Worm (Caenorhabditis elegans) whole organism, L1 larva: Measurements from ENCODE around the gene alg-3.

ENCODE experiments used
- C16A3.4 ChIP-seq: fragments of 150-350 bp; optimal IDR thresholded peaks from 2 replicates; lab custom pipeline; 2014; ENCODE audit warnings: missing biosample characterization, missing genetic modification characterization
- C34B4.2 ChIP-seq: sonication (generic microtip); optimal IDR thresholded peaks from 2 replicates; lab custom pipeline; 2017; ENCODE audit warnings: mild to moderate bottlenecking, missing genetic modification characterization, missing compliant biosample characterization
- Y116A8C.19 ChIP-seq: sonication (generic microtip); optimal IDR thresholded peaks from 2 replicates; lab custom pipeline; 2016; ENCODE audit warnings: missing compliant biosample characterization, missing genetic modification characterization, borderline replicate concordance
- aha-1 ChIP-seq: fragments of 150-350 bp; optimal IDR thresholded peaks from 2 replicates; lab custom pipeline; 2014; ENCODE audit warnings: missing biosample characterization, missing genetic modification characterization
- aly-2 ChIP-seq: fragments of 150-350 bp; optimal IDR thresholded peaks from 2 replicates; lab custom pipeline; 2014; ENCODE audit warnings: missing biosample characterization, missing genetic modification characterization
- ceh-88 ChIP-seq: fragments of 200-800 bp; sonication (Bioruptor generic); IDR thresholded peaks from 2 replicates; pipeline ENCODE4 v1.3.6; 2022; ENCODE audit warnings: missing genetic modification characterization, missing compliant biosample characterization
- ceh-90 ChIP-seq: sonication (generic microtip); optimal IDR thresholded peaks from 2 replicates; lab custom pipeline; 2016; ENCODE audit warnings: missing genetic modification characterization, missing compliant biosample characterization
- ces-1 ChIP-seq: fragments of 150-350 bp; optimal IDR thresholded peaks from 2 replicates; lab custom pipeline; 2014; ENCODE audit warnings: missing biosample characterization, missing genetic modification reagents, missing genetic modification characterization
- dpl-1 ChIP-seq, 3 experiments: fragments of 150-350 bp in 2 of 3; sonication (generic microtip) in 1 of 3; optimal IDR thresholded peaks; 2 replicates each; lab custom pipeline; 2014 to 2017; ENCODE audit warnings: missing biosample characterization in 3 of 3, missing genetic modification characterization in 3 of 3, missing genetic modification reagents in 3 of 3
- dsc-1 ChIP-seq: sonication (generic microtip); optimal IDR thresholded peaks from 2 replicates; lab custom pipeline; 2016; ENCODE audit warnings: mild to moderate bottlenecking, missing genetic modification characterization, missing compliant biosample characterization
- elt-2 ChIP-seq: sonication (generic microtip); optimal IDR thresholded peaks from 2 replicates; lab custom pipeline; 2016; ENCODE audit warnings: missing genetic modification characterization, mild to moderate bottlenecking, inconsistent platforms, missing compliant biosample characterization, missing genetic modification reagents
- ets-5 ChIP-seq: fragments of 200-800 bp; sonication (Bioruptor generic); IDR thresholded peaks from 2 replicates; pipeline ENCODE4 v1.3.6; 2022; ENCODE audit warnings: missing genetic modification characterization, missing compliant biosample characterization
- fkh-10 ChIP-seq: sonication (generic microtip); optimal IDR thresholded peaks from 2 replicates; lab custom pipeline; 2017; ENCODE audit warnings: missing biosample characterization, missing genetic modification reagents, missing genetic modification characterization
- fkh-8 ChIP-seq: sonication (generic microtip); optimal IDR thresholded peaks from 2 replicates; lab custom pipeline; 2016; ENCODE audit warnings: mild to moderate bottlenecking, missing genetic modification characterization, missing compliant biosample characterization
- hlh-4 ChIP-seq: sonication (generic microtip); optimal IDR thresholded peaks from 2 replicates; lab custom pipeline; 2016; ENCODE audit warnings: mild to moderate bottlenecking, missing genetic modification characterization, missing compliant biosample characterization
- jun-1 ChIP-seq: fragments of 150-350 bp; optimal IDR thresholded peaks from 2 replicates; lab custom pipeline; 2014; ENCODE audit warnings: missing biosample characterization, missing genetic modification reagents, missing genetic modification characterization
- lin-13 ChIP-seq: fragments of 150-350 bp; optimal IDR thresholded peaks from 2 replicates; lab custom pipeline; 2014; ENCODE audit warnings: missing biosample characterization, missing genetic modification reagents, missing genetic modification characterization
- lin-14 ChIP-seq: fragments of 200-800 bp; sonication (Bioruptor generic); optimal IDR thresholded peaks from 2 replicates; lab custom pipeline; 2018; ENCODE audit warnings: mild to moderate bottlenecking, missing genetic modification characterization, moderate library complexity, missing compliant biosample characterization
- lir-3 ChIP-seq: sonication (generic microtip); optimal IDR thresholded peaks from 2 replicates; lab custom pipeline; 2016; ENCODE audit warnings: mild to moderate bottlenecking, missing genetic modification characterization, moderate library complexity, missing compliant biosample characterization; ENCODE audit not compliant: poor library complexity
- lsy-2 ChIP-seq, 2 experiments: fragments of 150-350 bp; optimal IDR thresholded peaks; 2 replicates each; lab custom pipeline; 2014; ENCODE audit warnings: missing biosample characterization in 2 of 2, missing genetic modification characterization in 2 of 2
- mdl-1 ChIP-seq, 2 experiments: fragments of 150-350 bp; optimal IDR thresholded peaks; 2 replicates each; lab custom pipeline; 2014 to 2017; ENCODE audit warnings: missing biosample characterization in 2 of 2, missing genetic modification characterization in 2 of 2, inconsistent platforms in 1 of 2
- mef-2 ChIP-seq: fragments of 150-350 bp; optimal IDR thresholded peaks from 2 replicates; lab custom pipeline; 2014; ENCODE audit warnings: missing biosample characterization, missing genetic modification characterization
- nhr-11 ChIP-seq: fragments of 150-350 bp; optimal IDR thresholded peaks from 2 replicates; lab custom pipeline; 2014; ENCODE audit warnings: missing biosample characterization, missing genetic modification characterization
- nhr-12 ChIP-seq: sonication (generic microtip); optimal IDR thresholded peaks from 2 replicates; lab custom pipeline; 2017; ENCODE audit warnings: missing biosample characterization, missing genetic modification characterization
- nhr-237 ChIP-seq: fragments of 150-350 bp; optimal IDR thresholded peaks from 2 replicates; lab custom pipeline; 2014; ENCODE audit warnings: missing biosample characterization, missing genetic modification characterization
- nhr-71 ChIP-seq: sonication (generic microtip); optimal IDR thresholded peaks from 2 replicates; lab custom pipeline; 2016; ENCODE audit warnings: mild to moderate bottlenecking, missing genetic modification characterization, moderate library complexity, missing compliant biosample characterization
- nhr-76 ChIP-seq: sonication (generic microtip); optimal IDR thresholded peaks from 2 replicates; lab custom pipeline; 2017; ENCODE audit warnings: missing biosample characterization, missing genetic modification characterization
- nhr-77 ChIP-seq: fragments of 150-350 bp; optimal IDR thresholded peaks from 2 replicates; lab custom pipeline; 2014; ENCODE audit warnings: missing biosample characterization, missing genetic modification characterization
- nhr-85 ChIP-seq: sonication (generic microtip); peaks from one replicate; lab custom pipeline; 2016; ENCODE audit warnings: missing genetic modification characterization, inconsistent platforms, missing compliant biosample characterization
- nhr-90 ChIP-seq: sonication (generic microtip); optimal IDR thresholded peaks from 2 replicates; lab custom pipeline; 2016; ENCODE audit warnings: mild to moderate bottlenecking, missing genetic modification characterization, missing compliant biosample characterization; ENCODE audit not compliant: poor library complexity
- pag-3 ChIP-seq: sonication (generic microtip); optimal IDR thresholded peaks from 2 replicates; lab custom pipeline; 2017; ENCODE audit warnings: missing genetic modification characterization, mild to moderate bottlenecking, missing compliant biosample characterization, antibody characterized with exemption, borderline replicate concordance; ENCODE audit not compliant: insufficient read depth
- pax-3 ChIP-seq: fragments of 200-800 bp; sonication (Bioruptor generic); optimal IDR thresholded peaks from 2 replicates; lab custom pipeline; 2018; ENCODE audit warnings: mild to moderate bottlenecking, missing genetic modification characterization, moderate library complexity, missing compliant biosample characterization
- swsn-7 ChIP-seq: sonication (generic microtip); optimal IDR thresholded peaks from 2 replicates; lab custom pipeline; 2016; ENCODE audit warnings: missing genetic modification characterization, missing compliant biosample characterization
- tbx-2 ChIP-seq: sonication (generic microtip); optimal IDR thresholded peaks from 2 replicates; lab custom pipeline; 2016; ENCODE audit warnings: missing genetic modification characterization, missing compliant biosample characterization
- unc-98 ChIP-seq: fragments of 200-800 bp; sonication (Bioruptor generic); IDR thresholded peaks from 2 replicates; pipeline ENCODE4 v1.3.6; 2022; ENCODE audit warnings: missing genetic modification characterization, missing compliant biosample characterization
- xbp-1 ChIP-seq: sonication (generic microtip); optimal IDR thresholded peaks from 2 replicates; lab custom pipeline; 2016; ENCODE audit warnings: missing genetic modification characterization, missing compliant biosample characterization
- zip-4 ChIP-seq: fragments of 200-800 bp; sonication (Bioruptor generic); optimal IDR thresholded peaks from 2 replicates; lab custom pipeline; 2018; ENCODE audit warnings: mild to moderate bottlenecking, missing genetic modification characterization, moderate library complexity, missing compliant biosample characterization
- ztf-11 ChIP-seq, 2 experiments: sonication (generic microtip); optimal IDR thresholded peaks; 2 replicates each; lab custom pipeline; 2016 to 2017; ENCODE audit warnings: missing genetic modification characterization in 2 of 2, missing biosample characterization in 1 of 2, missing compliant biosample characterization in 1 of 2
- ztf-4 ChIP-seq: fragments of 150-350 bp; optimal IDR thresholded peaks from 2 replicates; lab custom pipeline; 2014; ENCODE audit warnings: missing biosample characterization, missing genetic modification characterization

alg-3 gene

ce11 chrIV:11692071-11692673 is 11.9 kb upstream of the alg-3 start (continued):
- TF ChIP-seq nhr-11 (no peak), nhr-71 (peak; percentile 87), tbx-2 (peak; percentile 73), aha-1 (no peak), mef-2 (peak; percentile 9), nhr-77 (peak; percentile 87), elt-2 (tag; lab: Kevin White, UChicago) (peak; percentile 85), ces-1 (GFP tag; lab: Kevin White, UChicago) (peak; percentile 88), nhr-237 (tag; lab: Kevin White, UChicago) (peak; percentile 67), C16A3.4 (tag; lab: Kevin White, UChicago) (peak; percentile 76), dsc-1 (tag; lab: Kevin White, UChicago) (peak; percentile 62), ceh-88 (no peak), lin-13 (GFP tag; lab: Kevin White, UChicago) (peak; percentile 71), lsy-2 (tag; optimal IDR thresholded peaks at IDR 0.05; lab: Kevin White, UChicago) (peak; percentile 60 to 85), nhr-12 (no peak), jun-1 (peak; percentile 42), nhr-76 (tag; lab: Kevin White, UChicago) (no peak), swsn-7 (tag; lab: Kevin White, UChicago) (peak; percentile 74), fkh-8 (tag; lab: Kevin White, UChicago) (peak; percentile 29), C34B4.2 (tag; lab: Kevin White, UChicago) (no peak), fkh-10 (peak; percentile 61), ets-5 (GFP tag; lab: Robert Waterston, UW) (no peak), mdl-1 (tag; optimal IDR thresholded peaks at IDR 0.05; lab: Kevin White, UChicago) (peak in 1 of 2 experiments; percentile 80), hlh-4 (tag; lab: Kevin White, UChicago) (no peak), dpl-1 (GFP tag; optimal IDR thresholded peaks at IDR 0.05; lab: Kevin White, UChicago) (peak; percentile 34 to 61 (median 48)), lin-14 (GFP tag; lab: Kevin White, UChicago) (peak; percentile 95), nhr-90 (tag; lab: Kevin White, UChicago) (peak; percentile 77), unc-98 (GFP tag; lab: Robert Waterston, UW) (no peak), ceh-90 (tag; lab: Kevin White, UChicago) (no peak)
- TF ChIP-seq, all 84 proteins: peak for 40

ce11 chrIV:11693493-11693892 is 10.6 kb upstream of the alg-3 start, which contains the start of gene ZK792.12:
ZK792.12 (plus strand) TSS chrIV:11693793.
- TF ChIP-seq ztf-4 (tag; lab: Kevin White, UChicago): no peak

ce11 chrIV:11694143-11694542 is 9.9 kb upstream of the alg-3 start, which contains the start of gene ZK792.7:
ZK792.7 (plus strand) TSS chrIV:11694443.
- TF ChIP-seq lin-14 (GFP tag; lab: Kevin White, UChicago) (no peak), pag-3 (no peak), pax-3 (no peak), mdl-1 (tag; optimal IDR thresholded peaks at IDR 0.05; lab: Kevin White, UChicago) (no peak), dsc-1 (tag; lab: Kevin White, UChicago) (no peak), xbp-1 (tag; lab: Kevin White, UChicago) (no peak), aly-2 (no peak), ces-1 (GFP tag; lab: Kevin White, UChicago) (no peak), zip-4 (GFP tag; lab: Kevin White, UChicago) (no peak), Y116A8C.19 (no peak), nhr-85 (tag; lab: Kevin White, UChicago) (no peak), ztf-11 (tag; optimal IDR thresholded peaks at IDR 0.05; lab: Kevin White, UChicago) (no peak), lir-3 (tag; lab: Kevin White, UChicago) (no peak), lin-13 (GFP tag; lab: Kevin White, UChicago) (no peak)
